Fruit fly (Drosophila melanogaster) whole organism, wandering third instar larva: ENCODE results near the gene CG11723.
A peak's percentile ranks its signal among the peaks of the same experiment; 100 is the strongest.

Experiments used
- Abd-B ChIP-seq: fragments of >200 bp; optimal IDR thresholded peaks from 2 replicates; lab custom pipeline; 2017; ENCODE audit warnings: missing biosample characterization, missing genetic modification characterization
- CG32264 ChIP-seq: fragments of 200-800 bp; sonication (Bioruptor generic); optimal IDR thresholded peaks from 2 replicates; lab custom pipeline; 2016; ENCODE audit warnings: missing biosample characterization, missing genetic modification characterization
- CG9705 ChIP-seq: fragments of 200-800 bp; sonication (Bioruptor generic); optimal IDR thresholded peaks from 2 replicates; lab custom pipeline; 2018; ENCODE audit warnings: missing biosample characterization, mild to moderate bottlenecking, missing genetic modification characterization
- CrebA ChIP-seq: fragments of 200-800 bp; sonication (Bioruptor generic); optimal IDR thresholded peaks from 2 replicates; lab custom pipeline; 2016; ENCODE audit warnings: missing biosample characterization, mild to moderate bottlenecking, missing genetic modification characterization, borderline replicate concordance
- Dfd ChIP-seq: fragments of >200 bp; optimal IDR thresholded peaks from 2 replicates; lab custom pipeline; 2017; ENCODE audit warnings: missing biosample characterization, missing genetic modification characterization
- Dif ChIP-seq: fragments of 200-275, 200-300 bp; sonication (Bioruptor generic); optimal IDR thresholded peaks from 2 replicates; lab custom pipeline; 2018; ENCODE audit warnings: missing biosample characterization, missing genetic modification characterization; ENCODE audit not compliant: partially characterized antibody
- GATAd ChIP-seq: sonication (Bioruptor generic); optimal IDR thresholded peaks from 2 replicates; lab custom pipeline; 2016; ENCODE audit warnings: missing biosample characterization, missing genetic modification characterization
- HLH106 ChIP-seq: fragments of 200-800 bp; optimal IDR thresholded peaks from 3 replicates; lab custom pipeline; 2019; ENCODE audit warnings: missing biosample characterization, mild to moderate bottlenecking, missing genetic modification characterization, moderate library complexity
- Hnf4 ChIP-seq: fragments of 200-800 bp; sonication (Bioruptor generic); optimal IDR thresholded peaks from 2 replicates; lab custom pipeline; 2016; ENCODE audit warnings: missing biosample characterization, mild to moderate bottlenecking, missing genetic modification characterization
- Hr78 ChIP-seq: fragments of >200 bp; optimal IDR thresholded peaks from 2 replicates; lab custom pipeline; 2017; ENCODE audit warnings: missing biosample characterization, missing genetic modification characterization
- Hr83 ChIP-seq: fragments of 200-300 bp; sonication (Bioruptor generic); optimal IDR thresholded peaks from 2 replicates; lab custom pipeline; 2016; ENCODE audit warnings: missing biosample characterization, mild to moderate bottlenecking, missing genetic modification characterization, moderate library complexity; ENCODE audit not compliant: poor library complexity, severe bottlenecking
- Jra ChIP-seq: sonication (Bioruptor generic); optimal IDR thresholded peaks from 2 replicates; lab custom pipeline; 2016; ENCODE audit warnings: missing biosample characterization, missing genetic modification characterization
- Mio ChIP-seq: sonication (Bioruptor generic); optimal IDR thresholded peaks from 2 replicates; lab custom pipeline; 2016; ENCODE audit warnings: missing biosample characterization, missing genetic modification characterization
- Myc ChIP-seq: fragments of >200 bp; optimal IDR thresholded peaks from 2 replicates; lab custom pipeline; 2017
- N ChIP-seq: fragments of >200 bp; optimal IDR thresholded peaks from 2 replicates; lab custom pipeline; 2018; ENCODE audit warnings: missing biosample characterization, missing external identifiers, missing genetic modification characterization
- OdsH ChIP-seq: fragments of 200-800 bp; sonication (Bioruptor generic); optimal IDR thresholded peaks from 2 replicates; lab custom pipeline; 2016; ENCODE audit warnings: missing biosample characterization, mild to moderate bottlenecking, missing genetic modification characterization
- Rel ChIP-seq, 2 experiments: fragments of 200-800 bp; sonication (Bioruptor generic) in 1 of 2; optimal IDR thresholded peaks; 2 replicates in 1 of 2; 3 replicates in 1 of 2; lab custom pipeline; 2016 to 2019; ENCODE audit warnings: mild to moderate bottlenecking in 2 of 2, missing biosample characterization in 2 of 2, missing genetic modification characterization in 2 of 2, moderate library complexity in 1 of 2
- Sp1 ChIP-seq: fragments of 200-800 bp; sonication (Bioruptor generic); optimal IDR thresholded peaks from 3 replicates; lab custom pipeline; 2019; ENCODE audit warnings: missing biosample characterization, mild to moderate bottlenecking, missing genetic modification characterization, moderate library complexity
- Vsx2 ChIP-seq: fragments of 200-300, 225-300 bp; sonication (Bioruptor generic); optimal IDR thresholded peaks from 2 replicates; lab custom pipeline; 2018; ENCODE audit warnings: missing biosample characterization, missing genetic modification characterization; ENCODE audit not compliant: partially characterized antibody
- br ChIP-seq: fragments of 200-800 bp; sonication (Bioruptor generic); optimal IDR thresholded peaks from 2 replicates; lab custom pipeline; 2016; ENCODE audit warnings: missing biosample characterization, missing genetic modification characterization
- brk ChIP-seq: fragments of 200-800 bp; sonication (Bioruptor generic); optimal IDR thresholded peaks from 2 replicates; lab custom pipeline; 2016; ENCODE audit warnings: missing biosample characterization, mild to moderate bottlenecking, missing genetic modification characterization
- dl ChIP-seq, 2 experiments: fragments of 175-275, 200-275 bp in 1 of 2; fragments of 200-275 bp in 1 of 2; sonication (Bioruptor generic); optimal IDR thresholded peaks; lab custom pipeline; 2018; ENCODE audit warnings: mild to moderate bottlenecking in 2 of 2, missing biosample characterization in 2 of 2, missing genetic modification characterization in 2 of 2, moderate library complexity in 2 of 2; ENCODE audit not compliant: partially characterized antibody in 2 of 2, insufficient read depth in 1 of 2
- dmrt93B ChIP-seq: fragments of 200-800 bp; sonication (Bioruptor generic); optimal IDR thresholded peaks from 2 replicates; lab custom pipeline; 2018; ENCODE audit warnings: missing biosample characterization, mild to moderate bottlenecking, missing genetic modification characterization
- dsf ChIP-seq: sonication (Bioruptor generic); optimal IDR thresholded peaks from 2 replicates; lab custom pipeline; 2016; ENCODE audit warnings: missing biosample characterization, missing genetic modification characterization, borderline replicate concordance
- ey ChIP-seq: fragments of 200-800 bp; sonication (Bioruptor generic); optimal IDR thresholded peaks from 2 replicates; lab custom pipeline; 2016; ENCODE audit warnings: missing biosample characterization, missing genetic modification characterization
- foxo ChIP-seq, 2 experiments: fragments of 200-800 bp; sonication (Bioruptor generic); optimal IDR thresholded peaks; 2 replicates in 1 of 2; 3 replicates in 1 of 2; lab custom pipeline; 2016 to 2017; ENCODE audit warnings: missing biosample characterization in 2 of 2, missing genetic modification characterization in 2 of 2
- fru ChIP-seq: fragments of 200-800 bp; sonication (Bioruptor generic); optimal IDR thresholded peaks from 3 replicates; lab custom pipeline; 2016; ENCODE audit warnings: missing biosample characterization, mild to moderate bottlenecking, missing genetic modification characterization
- h ChIP-seq: fragments of 200-800 bp; sonication (Bioruptor generic); optimal IDR thresholded peaks from 3 replicates; lab custom pipeline; 2016; ENCODE audit warnings: missing biosample characterization, mild to moderate bottlenecking, missing genetic modification characterization
- jim ChIP-seq: fragments of 175-275, 200-325 bp; sonication (Bioruptor generic); optimal IDR thresholded peaks from 2 replicates; lab custom pipeline; 2016; ENCODE audit warnings: missing biosample characterization, mild to moderate bottlenecking, missing genetic modification characterization
- lola ChIP-seq: fragments of >200 bp; optimal IDR thresholded peaks from 2 replicates; lab custom pipeline; 2017; ENCODE audit warnings: missing biosample characterization, missing genetic modification characterization
- pan ChIP-seq: fragments of >200 bp; optimal IDR thresholded peaks from 2 replicates; lab custom pipeline; 2017
- psq ChIP-seq: fragments of 200-800 bp; sonication (Bioruptor generic); optimal IDR thresholded peaks from 3 replicates; lab custom pipeline; 2017; ENCODE audit warnings: missing biosample characterization, mild to moderate bottlenecking, missing genetic modification characterization, moderate library complexity
- rgr ChIP-seq: fragments of 200-800 bp; sonication (Bioruptor generic); optimal IDR thresholded peaks from 3 replicates; lab custom pipeline; 2016; ENCODE audit warnings: missing biosample characterization, mild to moderate bottlenecking, missing genetic modification characterization
- sage ChIP-seq: fragments of 200-800 bp; sonication (Bioruptor generic); optimal IDR thresholded peaks from 2 replicates; lab custom pipeline; 2016; ENCODE audit warnings: missing biosample characterization, mild to moderate bottlenecking, missing genetic modification characterization
- sv ChIP-seq: fragments of 200-800 bp; sonication (Bioruptor generic); optimal IDR thresholded peaks from 3 replicates; lab custom pipeline; 2016; ENCODE audit warnings: missing biosample characterization, missing genetic modification characterization
- tai ChIP-seq: sonication (Bioruptor generic); optimal IDR thresholded peaks from 2 replicates; lab custom pipeline; 2016; ENCODE audit warnings: missing biosample characterization, missing genetic modification characterization
- usp ChIP-seq: fragments of >200 bp; optimal IDR thresholded peaks from 2 replicates; lab custom pipeline; 2017; ENCODE audit warnings: missing biosample characterization, missing genetic modification characterization
- woc ChIP-seq: sonication (Bioruptor generic); optimal IDR thresholded peaks from 2 replicates; lab custom pipeline; 2016; ENCODE audit warnings: missing biosample characterization, mild to moderate bottlenecking, missing genetic modification characterization

Gene CG11723

DNA sequence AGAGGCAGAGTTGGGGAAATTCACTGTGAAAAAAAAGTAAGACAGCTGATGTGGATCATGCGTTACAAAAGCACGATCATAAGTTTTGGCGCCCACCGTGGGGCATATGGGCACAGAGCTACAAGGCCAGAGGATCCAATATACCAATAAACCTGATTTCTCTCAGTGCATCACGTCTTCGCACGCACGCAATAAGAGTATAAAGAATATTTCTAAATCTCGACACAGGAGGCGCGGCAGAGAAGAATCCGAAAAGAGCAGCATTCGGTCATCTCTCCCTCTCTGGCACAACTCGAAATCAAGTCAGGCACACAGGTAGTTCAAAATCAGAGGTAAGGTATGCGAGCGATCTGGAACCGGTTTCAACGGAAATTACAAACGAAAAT lies 16.5 kb upstream of the CG11723 start:
- TF ChIP-seq Mio (GFP tag; lab: Kevin White, UChicago) (peak; percentile 34), dsf (GFP tag; lab: Kevin White, UChicago) (peak; percentile 61), Jra (GFP tag; lab: Kevin White, UChicago) (peak; percentile 87), pan (no peak), Sp1 (peak; percentile 93), OdsH (GFP tag; lab: Kevin White, UChicago) (peak; percentile 88), CG32264 (peak; percentile 68), Myc (no peak), dmrt93B (GFP tag; lab: Kevin White, UChicago) (peak; percentile 86), Vsx2 (GFP tag; lab: Kevin White, UChicago) (peak; percentile 53), woc (GFP tag; lab: Kevin White, UChicago) (peak; percentile 94), br (GFP tag; lab: Kevin White, UChicago) (peak; percentile 97), Abd-B (no peak), Dif (peak; percentile 32), ey (GFP tag; lab: Kevin White, UChicago) (peak; percentile 93), jim (GFP tag; lab: Kevin White, UChicago) (peak; percentile 85), CrebA (GFP tag; lab: Kevin White, UChicago) (no peak), GATAd (GFP tag; lab: Kevin White, UChicago) (no peak), h (GFP tag; lab: Kevin White, UChicago) (peak; percentile 93), sv (GFP tag; lab: Kevin White, UChicago) (peak; percentile 73), HLH106 (tag; lab: Kevin White, UChicago) (peak; percentile 92), CG9705 (GFP tag; lab: Kevin White, UChicago) (peak; percentile 71), brk (GFP tag; lab: Kevin White, UChicago) (peak; percentile 63), lola (GFP tag; lab: Kevin White, UChicago) (no peak), usp (GFP tag; lab: Kevin White, UChicago) (no peak), sage (GFP tag; lab: Kevin White, UChicago) (peak; percentile 62), Dfd (GFP tag; lab: Kevin White, UChicago) (no peak), Hnf4 (GFP tag; lab: Kevin White, UChicago) (peak; percentile 77), tai (no peak), foxo (GFP tag; optimal IDR thresholded peaks at IDR 0.05; lab: Kevin White, UChicago) (peak; percentile 87 to 92), rgr (GFP tag; lab: Kevin White, UChicago) (peak; percentile 86), Rel (GFP tag; optimal IDR thresholded peaks at IDR 0.05; lab: Kevin White, UChicago) (peak; percentile 67), Rel (tag; optimal IDR thresholded peaks at IDR 0.05; lab: Kevin White, UChicago) (peak; percentile 71), Hr78 (GFP tag; lab: Kevin White, UChicago) (no peak), N (GFP tag; lab: Kevin White, UChicago) (no peak), psq (peak; percentile 95), Hr83 (peak; percentile 72), dl (GFP tag; optimal IDR thresholded peaks at IDR 0.05; lab: Kevin White, UChicago; ENCODE audit: insufficient read depth in 1 of 2, partially characterized antibody in 2 of 2) (peak in 1 of 2 experiments; percentile 57), fru (GFP tag; lab: Kevin White, UChicago) (peak; percentile 97)

DNA sequence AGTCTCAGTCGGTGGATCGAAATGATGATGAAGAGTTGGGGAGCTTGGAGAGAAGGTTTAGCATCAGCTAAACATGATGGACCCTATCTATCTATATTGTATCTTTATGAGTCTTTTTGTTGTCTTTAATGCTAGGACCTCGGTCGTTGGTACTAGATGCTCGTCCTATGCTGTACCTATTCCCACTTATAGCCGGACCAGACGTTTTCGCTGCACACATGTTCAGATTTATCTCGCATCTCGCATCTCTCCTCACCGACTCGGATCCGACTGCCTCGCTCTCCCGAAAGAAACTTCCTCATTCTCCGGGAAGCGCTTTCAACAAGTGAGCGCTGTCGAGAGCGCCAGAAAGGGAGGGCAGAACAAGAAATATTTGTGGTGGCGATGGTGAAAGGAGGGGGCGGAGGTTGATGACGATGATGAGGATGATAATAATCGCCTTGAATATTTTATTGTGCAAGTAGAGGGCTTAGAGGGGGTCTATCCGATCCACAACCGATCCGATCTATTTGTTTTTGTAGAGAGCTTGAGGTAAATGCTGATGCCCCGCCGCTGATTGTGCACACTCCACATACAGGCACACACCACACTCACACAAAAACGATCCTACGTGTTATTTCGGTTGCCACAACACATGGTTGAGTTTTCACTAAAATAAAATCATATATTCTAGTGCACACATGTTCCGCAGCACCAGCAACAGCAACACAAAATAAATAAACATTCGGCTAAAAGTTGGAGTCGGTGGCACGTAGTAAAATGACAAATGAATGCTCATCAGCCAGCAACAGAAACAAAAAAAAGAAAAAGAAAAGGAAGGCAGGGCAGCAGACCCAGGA lies 15.9 kb upstream of the CG11723 start:
- TF ChIP-seq ey (GFP tag; lab: Kevin White, UChicago), result peak; percentile 20
- no peak for TF ChIP-seq usp (GFP tag; lab: Kevin White, UChicago)
- peak; percentile 85 for TF ChIP-seq Dif
- no peak for TF ChIP-seq GATAd (GFP tag; lab: Kevin White, UChicago)
- TF ChIP-seq Vsx2 (GFP tag; lab: Kevin White, UChicago), result peak; percentile 32
- no peak for TF ChIP-seq psq
- TF ChIP-seq OdsH (GFP tag; lab: Kevin White, UChicago), result peak; percentile 63
- TF ChIP-seq dl (GFP tag; optimal IDR thresholded peaks at IDR 0.05; lab: Kevin White, UChicago; ENCODE audit: insufficient read depth in 1 of 2, partially characterized antibody in 2 of 2), result peak; percentile 52 to 79
- peak; percentile 45 for TF ChIP-seq fru (GFP tag; lab: Kevin White, UChicago)
- TF ChIP-seq rgr (GFP tag; lab: Kevin White, UChicago), result peak; percentile 2
